Worm (Caenorhabditis elegans) whole organism, early embryonic: ENCODE results near the gene ckb-3.

ENCODE experiments used
- B0310.2 ChIP-seq: sonication (generic microtip); optimal IDR thresholded peaks from 2 replicates; lab custom pipeline; 2016; ENCODE audit warnings: mild to moderate bottlenecking, missing genetic modification characterization, missing compliant biosample characterization
- F13C5.2 ChIP-seq: sonication (generic microtip); optimal IDR thresholded peaks from 2 replicates; lab custom pipeline; 2017; ENCODE audit warnings: mild to moderate bottlenecking, missing genetic modification characterization, inconsistent platforms, missing compliant biosample characterization
- ama-1 ChIP-seq: fragments of 150-350 bp; optimal IDR thresholded peaks from 2 replicates; lab custom pipeline; 2014
- ceh-36 ChIP-seq: sonication (generic microtip); optimal IDR thresholded peaks from 2 replicates; lab custom pipeline; 2016; ENCODE audit warnings: missing genetic modification characterization, inconsistent platforms, missing compliant biosample characterization
- hmbx-1 ChIP-seq: sonication (generic microtip); optimal IDR thresholded peaks from 2 replicates; lab custom pipeline; 2016; ENCODE audit warnings: mild to moderate bottlenecking, missing genetic modification characterization, missing compliant biosample characterization

DNA sequence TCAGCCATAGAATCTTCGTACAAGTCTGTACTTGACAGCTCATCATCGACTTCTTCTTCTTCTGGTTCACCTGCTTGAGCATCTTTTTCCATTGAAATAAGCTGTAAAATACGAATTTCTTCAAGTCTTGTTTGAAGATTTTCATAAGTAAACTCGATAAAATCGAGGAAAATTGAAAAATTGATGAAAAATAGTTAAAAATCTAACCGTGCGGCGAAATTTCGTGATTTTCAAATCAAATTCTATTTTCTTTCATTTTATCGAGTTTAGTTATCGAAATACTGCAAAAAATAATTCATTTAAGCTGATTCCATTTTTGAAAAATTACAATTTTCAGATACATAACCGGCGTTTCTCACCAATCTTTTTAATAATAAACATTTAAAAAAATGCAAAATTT lies 44.5 kb downstream of the ckb-3 start, which contains the start of gene R07E5.11:
- TF ChIP-seq ama-1: no peak
- no peak for TF ChIP-seq B0310.2
- TF ChIP-seq hmbx-1: no peak
- TF ChIP-seq F13C5.2 (tag; lab: Kevin White, UChicago): no peak
- TF ChIP-seq ceh-36 (tag; lab: Kevin White, UChicago): no peak
